Fruit fly (Drosophila melanogaster) whole organism, prepupa: ENCODE results near the gene CG6678.

Source experiments
- Blimp-1 ChIP-seq: fragments of 200-800 bp; sonication (Bioruptor generic); optimal IDR thresholded peaks from 3 replicates; lab custom pipeline; 2017; ENCODE audit warnings: missing biosample characterization, missing genetic modification characterization, mild to moderate bottlenecking, moderate library complexity, missing genetic modification reagents
- CG10631 ChIP-seq: fragments of 200-800 bp; sonication (Bioruptor generic); optimal IDR thresholded peaks from 2 replicates; lab custom pipeline; 2016; ENCODE audit warnings: missing biosample characterization, missing genetic modification characterization
- CG10669 ChIP-seq: fragments of 200-800 bp; sonication (Bioruptor generic); optimal IDR thresholded peaks from 3 replicates; lab custom pipeline; 2018; ENCODE audit warnings: missing biosample characterization, mild to moderate bottlenecking, missing genetic modification characterization, moderate library complexity
- CG11294 ChIP-seq: fragments of 200-800 bp; sonication (Bioruptor generic); IDR thresholded peaks from 2 replicates; pipeline ENCODE4 v1.3.6; 2022; ENCODE audit warnings: missing biosample characterization, missing genetic modification characterization
- CG11902 ChIP-seq: fragments of 200-800 bp; sonication (Bioruptor generic); optimal IDR thresholded peaks from 3 replicates; lab custom pipeline; 2016; ENCODE audit warnings: missing biosample characterization, missing genetic modification characterization
- CG15336 ChIP-seq: fragments of 200-800 bp; sonication (Bioruptor generic); IDR thresholded peaks from 2 replicates; pipeline ENCODE4 v1.3.6; 2022; ENCODE audit warnings: missing biosample characterization, missing genetic modification characterization
- CG31627 ChIP-seq: fragments of 200-800 bp; sonication (Bioruptor generic); optimal IDR thresholded peaks from 3 replicates; lab custom pipeline; 2016; ENCODE audit warnings: missing biosample characterization, missing genetic modification characterization
- CG32006 ChIP-seq: fragments of 200-800 bp; sonication (Bioruptor generic); optimal IDR thresholded peaks from 3 replicates; lab custom pipeline; 2017; ENCODE audit warnings: missing biosample characterization, mild to moderate bottlenecking, missing genetic modification characterization
- CG3919 ChIP-seq: fragments of 200-800 bp; sonication (Bioruptor generic); optimal IDR thresholded peaks from 3 replicates; lab custom pipeline; 2016; ENCODE audit warnings: missing biosample characterization, missing genetic modification characterization
- CG6276 ChIP-seq: fragments of 200-800 bp; sonication (Bioruptor generic); optimal IDR thresholded peaks from 2 replicates; lab custom pipeline; 2017; ENCODE audit warnings: missing biosample characterization, mild to moderate bottlenecking, missing genetic modification characterization
- CG6854 ChIP-seq: fragments of 200-800 bp; sonication (Bioruptor generic); optimal IDR thresholded peaks from 2 replicates; lab custom pipeline; 2017; ENCODE audit warnings: missing biosample characterization, mild to moderate bottlenecking, missing genetic modification characterization
- CG8119 ChIP-seq: fragments of 200-800 bp; sonication (Bioruptor generic); IDR thresholded peaks from 3 replicates; pipeline ENCODE4 v1.3.6; 2022; ENCODE audit warnings: missing biosample characterization, missing genetic modification characterization
- Ets96B ChIP-seq: fragments of 200-800 bp; optimal IDR thresholded peaks from 2 replicates; lab custom pipeline; 2019; ENCODE audit warnings: missing biosample characterization, mild to moderate bottlenecking, missing genetic modification characterization, moderate library complexity
- Hr39 ChIP-seq: fragments of 200-800 bp; sonication (Bioruptor generic); optimal IDR thresholded peaks from 2 replicates; lab custom pipeline; 2016; ENCODE audit warnings: missing biosample characterization, missing genetic modification characterization
- Sox15 ChIP-seq: fragments of 200-800 bp; sonication (Bioruptor generic); optimal IDR thresholded peaks from 3 replicates; lab custom pipeline; 2016; ENCODE audit warnings: missing biosample characterization, missing genetic modification characterization
- eg ChIP-seq: fragments of 200-800 bp; sonication (Bioruptor generic); IDR thresholded peaks from 3 replicates; pipeline ENCODE4 v1.3.6; 2022; ENCODE audit warnings: missing biosample characterization, missing genetic modification characterization
- esn ChIP-seq: fragments of 200-800 bp; sonication (Bioruptor generic); optimal IDR thresholded peaks from 2 replicates; lab custom pipeline; 2016; ENCODE audit warnings: missing biosample characterization, mild to moderate bottlenecking, missing genetic modification characterization, moderate library complexity
- fd59A ChIP-seq: fragments of 200-800 bp; sonication (Bioruptor generic); optimal IDR thresholded peaks from 2 replicates; lab custom pipeline; 2017; ENCODE audit warnings: missing biosample characterization, mild to moderate bottlenecking, missing genetic modification characterization, missing genetic modification reagents
- fkh ChIP-seq: fragments of 200-800 bp; sonication (Bioruptor generic); optimal IDR thresholded peaks from 3 replicates; lab custom pipeline; 2017; ENCODE audit warnings: missing biosample characterization, mild to moderate bottlenecking, missing genetic modification characterization, moderate library complexity
- pdm3 ChIP-seq: fragments of 200-800 bp; sonication (Bioruptor generic); optimal IDR thresholded peaks from 3 replicates; lab custom pipeline; 2016; ENCODE audit warnings: missing biosample characterization, missing genetic modification characterization
- salr ChIP-seq, 2 experiments: fragments of 200-800 bp; sonication (Bioruptor generic); optimal IDR thresholded peaks; 3 replicates each; lab custom pipeline; 2016 to 2018; ENCODE audit warnings: missing biosample characterization in 2 of 2, missing genetic modification characterization in 2 of 2, mild to moderate bottlenecking in 1 of 2
- spab ChIP-seq: fragments of 200-800 bp; sonication (Bioruptor generic); optimal IDR thresholded peaks from 2 replicates; lab custom pipeline; 2017; ENCODE audit warnings: missing biosample characterization, mild to moderate bottlenecking, missing genetic modification characterization, missing genetic modification reagents
- ss ChIP-seq, 2 experiments: fragments of 200-800 bp; sonication (Bioruptor generic); optimal IDR thresholded peaks; 2 replicates in 1 of 2; 3 replicates in 1 of 2; lab custom pipeline; 2017 to 2018; ENCODE audit warnings: mild to moderate bottlenecking in 2 of 2, missing biosample characterization in 2 of 2, missing genetic modification characterization in 2 of 2, moderate library complexity in 1 of 2

Gene CG6678

dm6 chr3R:21956340-21956739 lies 69.5 kb downstream of the CG6678 start:
- TF ChIP-seq CG6854 (GFP tag; lab: Kevin White, UChicago): no peak
- no peak for TF ChIP-seq CG11294 (GFP tag; lab: Robert Waterston, UW)
- no peak for TF ChIP-seq Sox15 (GFP tag; lab: Kevin White, UChicago)
- no peak for TF ChIP-seq fkh (GFP tag; lab: Kevin White, UChicago)
- TF ChIP-seq pdm3 (GFP tag; lab: Kevin White, UChicago): no peak
- no peak for TF ChIP-seq esn (GFP tag; lab: Kevin White, UChicago)
- no peak for TF ChIP-seq fd59A (GFP tag; lab: Kevin White, UChicago)
- TF ChIP-seq Blimp-1 (GFP tag; lab: Kevin White, UChicago): no peak
- TF ChIP-seq CG15336 (GFP tag; lab: Robert Waterston, UW): peak; percentile 64
- no peak for TF ChIP-seq CG31627
- TF ChIP-seq salr (GFP tag; optimal IDR thresholded peaks at IDR 0.05; lab: Kevin White, UChicago): peak in 1 of 2 experiments; percentile 16
- TF ChIP-seq ss (GFP tag; optimal IDR thresholded peaks at IDR 0.05; lab: Kevin White, UChicago): peak in 1 of 2 experiments; percentile 12
- TF ChIP-seq Ets96B: no peak
- TF ChIP-seq CG11902 (GFP tag; lab: Kevin White, UChicago): no peak
- TF ChIP-seq CG8119 (GFP tag; lab: Robert Waterston, UW): peak; percentile 73
- TF ChIP-seq CG6276 (GFP tag; lab: Kevin White, UChicago): peak; percentile 34
- TF ChIP-seq Hr39: no peak
- TF ChIP-seq CG32006 (GFP tag; lab: Kevin White, UChicago): peak; percentile 35
- no peak for TF ChIP-seq spab (GFP tag; lab: Kevin White, UChicago)
- TF ChIP-seq CG3919 (GFP tag; lab: Kevin White, UChicago): no peak
- no peak for TF ChIP-seq CG10669 (GFP tag; lab: Kevin White, UChicago)
- peak; percentile 55; the same call in 2 of the 3 replicates for TF ChIP-seq eg (GFP tag; lab: Robert Waterston, UW)
- TF ChIP-seq CG10631: no peak
